Worm (Caenorhabditis elegans): Measurements from ENCODE around the gene ZK666.4.

ce11 chrII:10523583-10523982, 46.5 kb downstream of the ZK666.4 start, which contains the start of gene F59B10.5:
- no peak for TF ChIP-seq pha-4 (GFP tag; IDR thresholded peaks at IDR 0.05)
- TF ChIP-seq pha-4 (tag; optimal IDR thresholded peaks at IDR 0.05), result no peak
- no peak for TF ChIP-seq nhr-76 (tag; optimal IDR thresholded peaks at IDR 0.05)
